Worm (Caenorhabditis elegans): ENCODE results near the gene F33E11.3.

DNA sequence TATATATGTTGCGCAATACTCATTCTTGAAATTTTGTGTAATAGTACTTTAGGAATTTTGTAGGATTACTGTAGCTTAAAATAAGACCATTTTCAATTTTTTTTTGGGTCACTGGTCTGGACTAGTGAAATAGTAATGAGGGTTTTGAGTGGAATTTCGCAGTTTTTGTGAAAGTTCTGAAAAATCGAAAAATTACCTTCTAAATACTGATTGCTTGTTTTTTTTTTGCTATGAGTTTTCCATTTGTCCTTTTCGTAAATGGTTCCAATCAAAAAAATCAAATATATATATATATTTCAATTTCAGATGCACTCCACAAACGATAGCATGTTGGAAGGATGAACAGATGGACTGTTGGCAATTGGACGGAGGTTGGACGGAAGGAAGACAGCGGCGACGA is 7.9 kb upstream of the F33E11.3 start, which contains the start of gene nhr-15:
- TF ChIP-seq ama-1 (optimal IDR thresholded peaks at IDR 0.05): no peak
- no peak for TF ChIP-seq tbx-11 (GFP tag; IDR thresholded peaks at IDR 0.05)
- no peak for TF ChIP-seq aly-1 (tag; optimal IDR thresholded peaks at IDR 0.05)

All from whole organism, early embryonic.